Worm (Caenorhabditis elegans) whole organism, dauer: ENCODE data around the gene F46H5.4.

ENCODE experiments used
- unc-62 ChIP-seq: sonication (generic microtip); optimal IDR thresholded peaks from 2 replicates; lab custom pipeline; 2017; ENCODE audit warnings: missing biosample characterization, missing genetic modification reagents, missing genetic modification characterization

Gene F46H5.4

DNA sequence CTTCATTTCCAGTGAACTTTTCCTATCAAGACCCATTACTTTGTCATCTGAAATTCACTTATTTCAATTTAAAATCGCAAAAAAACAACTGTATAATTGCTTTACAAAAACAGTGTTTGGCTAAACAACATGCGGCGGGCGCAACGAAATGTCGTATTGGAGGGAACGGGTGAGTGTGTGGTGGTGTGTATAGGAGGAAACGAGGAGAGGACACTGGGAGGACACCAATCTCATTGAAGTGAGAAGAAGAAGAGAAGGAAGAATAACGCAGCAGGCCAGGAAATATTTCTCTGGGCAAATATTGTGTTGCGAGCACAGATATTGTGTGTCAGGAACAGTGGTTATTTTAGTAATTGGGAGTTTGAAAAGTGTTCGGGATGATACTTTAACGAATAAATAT, at the start of gene F46H5.4:
TSS of gene F46H5.4 (minus strand) at position 53 of the 400 bp plus-strand sequence.
- TF ChIP-seq unc-62 (GFP tag; lab: Kevin White, UChicago), result no peak

ce11 chrX:7303115-7303514, 48.7 kb upstream of the F46H5.4 start:
- no peak for TF ChIP-seq unc-62 (GFP tag; lab: Kevin White, UChicago)

- no peak for TF ChIP-seq unc-62 (GFP tag; lab: Kevin White, UChicago)
Observed at ce11 chrX:7298652-7299051, 44.2 kb upstream of the F46H5.4 start, which contains the start of gene K03A1.4. Gene K03A1.4 (minus strand): TSS chrX:7298752.

DNA sequence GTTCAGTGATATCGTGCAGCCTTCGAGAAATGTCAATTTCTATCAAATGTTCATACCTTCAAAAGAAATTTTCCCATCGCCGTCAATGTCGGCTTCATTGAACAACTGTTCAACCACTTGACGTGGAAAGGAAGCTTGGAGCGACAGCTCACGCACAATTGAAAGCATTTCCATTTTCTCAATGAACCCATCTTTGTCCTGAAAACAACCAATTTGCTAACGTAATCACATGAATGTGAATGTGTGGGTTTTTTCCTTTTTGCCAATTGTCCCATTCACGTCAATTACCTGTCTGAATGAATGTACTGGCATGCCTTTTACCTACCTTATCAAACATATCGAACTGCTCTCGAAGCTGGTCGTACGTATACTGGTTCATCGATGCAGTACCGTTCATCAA, 41.9 kb upstream of the F46H5.4 start:
- no peak for TF ChIP-seq unc-62 (GFP tag; lab: Kevin White, UChicago)

DNA sequence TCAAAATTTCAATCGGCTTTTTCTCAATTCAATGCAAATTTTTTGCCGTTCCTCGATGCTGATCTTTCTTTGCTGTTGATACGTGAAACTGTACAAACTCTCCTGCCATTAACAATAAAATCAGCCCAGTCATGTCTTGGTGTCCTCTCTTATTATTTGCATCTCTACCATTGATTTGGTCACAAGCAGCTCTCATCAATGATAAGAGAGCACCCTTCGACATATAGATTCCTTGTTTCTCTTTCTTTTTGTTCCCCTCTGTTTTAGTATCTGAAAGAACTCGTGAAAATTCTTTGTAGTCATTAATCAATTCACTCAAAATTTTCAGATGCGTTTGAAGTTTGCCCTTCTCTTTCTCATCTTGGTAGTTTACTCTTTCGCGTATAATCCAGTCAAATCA, 37.4 kb upstream of the F46H5.4 start, which contains the start of gene lron-7:
TSS of gene lron-7 (plus strand) at position 323 of the 400 bp plus-strand sequence.
- TF ChIP-seq unc-62 (GFP tag; lab: Kevin White, UChicago), result no peak

- no peak for TF ChIP-seq unc-62 (GFP tag; lab: Kevin White, UChicago)
Observed at ce11 chrX:7290859-7291628, 36.6 kb upstream of the F46H5.4 start.

ce11 chrX:7289565-7289964, 35.2 kb upstream of the F46H5.4 start:
- no peak for TF ChIP-seq unc-62 (GFP tag; lab: Kevin White, UChicago)

- TF ChIP-seq unc-62 (GFP tag; lab: Kevin White, UChicago), result no peak
Observed at ce11 chrX:7284724-7285184, 30.3 kb upstream of the F46H5.4 start.

DNA sequence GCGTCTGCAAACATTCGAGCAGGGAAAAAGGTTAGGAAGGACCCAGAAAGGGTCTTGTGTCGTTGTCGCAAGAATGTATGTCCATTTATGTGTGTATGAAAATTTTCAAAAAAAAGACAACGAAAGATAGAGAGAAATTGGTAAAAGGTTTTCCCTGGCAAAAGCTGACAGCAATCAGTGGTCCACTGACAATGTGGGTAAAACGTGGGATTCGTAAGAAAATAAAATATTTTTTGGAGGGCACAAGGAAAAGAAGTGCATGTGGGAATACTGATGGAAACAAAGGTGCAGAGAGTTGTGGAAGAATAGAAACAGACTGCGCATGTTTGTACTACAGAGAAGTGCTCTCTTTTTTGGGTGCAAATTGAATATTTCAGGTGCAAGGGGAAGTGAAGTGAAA, 28.7 kb upstream of the F46H5.4 start:
- TF ChIP-seq unc-62 (GFP tag; lab: Kevin White, UChicago), result no peak

ce11 chrX:7281347-7281746, 26.9 kb upstream of the F46H5.4 start:
- TF ChIP-seq unc-62 (GFP tag; lab: Kevin White, UChicago), result no peak

ce11 chrX:7279671-7280389, 25.4 kb upstream of the F46H5.4 start, which contains the start of gene unc-10:
Gene unc-10 (minus strand): TSS chrX:7280322.
- TF ChIP-seq unc-62 (GFP tag; lab: Kevin White, UChicago), result no peak

DNA sequence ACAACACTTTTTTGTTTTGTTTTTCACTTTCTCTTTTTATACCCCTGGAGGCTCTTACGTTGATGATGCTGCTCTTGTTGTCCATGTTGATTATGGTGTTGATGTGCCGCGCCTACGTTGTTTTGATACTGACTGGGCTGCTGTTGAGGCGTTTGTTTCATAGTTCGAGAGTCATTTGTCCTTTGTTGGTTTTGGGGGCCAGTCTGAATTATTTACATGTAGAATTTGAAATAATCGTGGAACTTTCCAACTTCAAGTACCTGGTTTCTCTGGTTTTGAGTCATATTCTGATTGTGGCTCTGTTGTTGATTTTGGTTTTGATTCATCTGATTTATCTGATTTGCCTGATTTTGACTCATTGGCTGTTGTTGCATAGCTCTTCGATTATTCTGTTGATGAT, 23.7 kb upstream of the F46H5.4 start:
- TF ChIP-seq unc-62 (GFP tag; lab: Kevin White, UChicago), result no peak

DNA sequence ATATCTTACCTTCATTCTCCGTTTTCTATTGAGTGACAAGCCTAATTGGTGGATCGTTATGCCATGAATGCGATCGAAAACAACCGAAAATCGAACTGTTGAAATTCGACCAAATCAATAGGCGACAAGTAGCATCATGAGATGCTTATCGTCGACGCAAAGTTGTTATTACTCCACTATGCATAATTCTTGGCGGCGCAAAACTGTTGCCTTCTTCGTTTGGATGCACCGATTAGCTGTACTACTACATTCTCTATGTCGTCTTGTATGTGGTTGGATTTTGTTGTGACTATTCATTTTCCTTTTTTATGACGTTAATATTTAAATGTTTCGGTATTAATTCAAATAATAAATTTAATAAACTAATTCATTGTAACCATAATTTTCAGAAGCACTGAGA, 17.6 kb upstream of the F46H5.4 start, which contains the start of gene F46H5.11:
TSS of gene F46H5.11 (minus strand) at position 101 of the 400 bp plus-strand sequence.
- TF ChIP-seq unc-62 (GFP tag; lab: Kevin White, UChicago), result no peak

DNA sequence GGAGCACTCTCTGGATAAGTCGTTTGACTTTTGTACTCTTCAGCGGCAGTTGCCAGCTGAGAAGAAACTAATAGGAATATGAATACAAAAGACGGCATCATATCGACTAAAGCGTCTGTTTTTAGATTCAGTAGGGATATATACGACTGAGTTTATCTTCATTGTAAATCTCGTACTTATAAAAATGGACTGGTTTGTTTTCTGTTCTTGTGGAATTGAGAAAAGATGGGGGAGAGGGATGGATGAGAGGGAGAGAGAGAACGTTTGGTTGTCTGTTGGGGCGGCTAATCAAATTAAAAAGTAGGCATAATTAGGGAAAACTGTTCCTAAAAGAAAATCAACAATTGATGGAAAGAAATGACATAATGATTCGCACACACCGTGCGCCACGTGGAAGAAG, 15.0 kb upstream of the F46H5.4 start, which contains the start of gene grd-7:
TSS of gene grd-7 (minus strand) at position 101 of the 400 bp plus-strand sequence.
- no peak for TF ChIP-seq unc-62 (GFP tag; lab: Kevin White, UChicago)

- TF ChIP-seq unc-62 (GFP tag; lab: Kevin White, UChicago), result no peak
Observed at ce11 chrX:7268965-7269364, 14.6 kb upstream of the F46H5.4 start.

- no peak for TF ChIP-seq unc-62 (GFP tag; lab: Kevin White, UChicago)
Observed at ce11 chrX:7265348-7265747, 10.9 kb upstream of the F46H5.4 start, which contains the start of gene F46H5.2. Gene F46H5.2 (plus strand): TSS chrX:7265648.
